Fruit fly (Drosophila melanogaster): ENCODE data around the gene bnb.
A peak's percentile ranks its signal among the peaks of the same experiment; 100 is the strongest.

bnb gene

dm6 chrX:18789353-18790210 is 7.9 kb downstream of the bnb start (continued):
- TF ChIP-seq crc (GFP tag; optimal IDR thresholded peaks at IDR 0.05) = peak; percentile 6
- peak; percentile 17 for TF ChIP-seq CG1647 (GFP tag; optimal IDR thresholded peaks at IDR 0.05)
- TF ChIP-seq CG17385 (GFP tag; optimal IDR thresholded peaks at IDR 0.05) = peak; percentile 62
- TF ChIP-seq Gug (GFP tag; IDR thresholded peaks at IDR 0.05) = peak; percentile 49; the same call in 1 of the 4 replicates
- TF ChIP-seq Bteb2 (GFP tag; optimal IDR thresholded peaks at IDR 0.05) = no peak
- no peak for TF ChIP-seq hbn (GFP tag; IDR thresholded peaks at IDR 0.05; ENCODE audit: partially characterized antibody)
- peak; percentile 45 for TF ChIP-seq Hr3 (GFP tag; optimal IDR thresholded peaks at IDR 0.05)
- TF ChIP-seq ERR (GFP tag; optimal IDR thresholded peaks at IDR 0.05) = peak; percentile 24
- TF ChIP-seq CG2712 (tag; optimal IDR thresholded peaks at IDR 0.05) = peak; percentile 57
- TF ChIP-seq trh (GFP tag; optimal IDR thresholded peaks at IDR 0.05) = peak; percentile 10
- peak; percentile 1 for TF ChIP-seq gro (GFP tag; optimal IDR thresholded peaks at IDR 0.05)
- no peak for TF ChIP-seq CG10462 (GFP tag; optimal IDR thresholded peaks at IDR 0.05)
- peak; percentile 56 for TF ChIP-seq HHEX (GFP tag; optimal IDR thresholded peaks at IDR 0.05)
- TF ChIP-seq klu (GFP tag; IDR thresholded peaks at IDR 0.05) = no peak
- no peak for TF ChIP-seq vfl (GFP tag; optimal IDR thresholded peaks at IDR 0.05)
- no peak for TF ChIP-seq CG8478 (optimal IDR thresholded peaks at IDR 0.05)
- TF ChIP-seq gt (GFP tag; IDR thresholded peaks at IDR 0.05) = no peak
- TF ChIP-seq CG6654 (GFP tag; optimal IDR thresholded peaks at IDR 0.05) = peak; percentile 23
- TF ChIP-seq prd (optimal IDR thresholded peaks at IDR 0.05) = no peak
- TF ChIP-seq prd (GFP tag; IDR thresholded peaks at IDR 0.05) = peak; percentile 34; the same call in 1 of the 3 replicates
- no peak for TF ChIP-seq trem (tag; optimal IDR thresholded peaks at IDR 0.05)
- peak; percentile 52 for TF ChIP-seq Antp (GFP tag; optimal IDR thresholded peaks at IDR 0.05)
- TF ChIP-seq Jarid2 (GFP tag; optimal IDR thresholded peaks at IDR 0.05) = peak; percentile 14
- peak; percentile 48; the same call in 1 of the 2 replicates for TF ChIP-seq Ptx1 (GFP tag; IDR thresholded peaks at IDR 0.05)
- TF ChIP-seq da (GFP tag; optimal IDR thresholded peaks at IDR 0.05) = no peak
- peak; percentile 52 for TF ChIP-seq Myb (GFP tag; optimal IDR thresholded peaks at IDR 0.05)
- TF ChIP-seq ind (GFP tag; optimal IDR thresholded peaks at IDR 0.05) = peak; percentile 46
- TF ChIP-seq CG17186 (GFP tag; optimal IDR thresholded peaks at IDR 0.05) = no peak
- peak; percentile 1 for TF ChIP-seq ATbp (GFP tag; optimal IDR thresholded peaks at IDR 0.05)
- TF ChIP-seq Ada2b (GFP tag; IDR thresholded peaks at IDR 0.05) = peak; percentile 17; the same call in 1 of the 2 replicates
- peak; percentile 43 for TF ChIP-seq unpg (GFP tag; optimal IDR thresholded peaks at IDR 0.05)
- TF ChIP-seq mam (GFP tag; optimal IDR thresholded peaks at IDR 0.05) = peak; percentile 34
- no peak for TF ChIP-seq CG8765 (GFP tag; IDR thresholded peaks at IDR 0.05)
- no peak for TF ChIP-seq tup (GFP tag; optimal IDR thresholded peaks at IDR 0.05)
- peak; percentile 87 for TF ChIP-seq CG17361 (GFP tag; IDR thresholded peaks at IDR 0.05)
- TF ChIP-seq CG7357 (GFP tag; IDR thresholded peaks at IDR 0.05) = peak; percentile 49; the same call in 1 of the 3 replicates
- peak; percentile 17 for TF ChIP-seq CG12219 (GFP tag; optimal IDR thresholded peaks at IDR 0.05)
- TF ChIP-seq fd96Cb (tag; optimal IDR thresholded peaks at IDR 0.05) = peak; percentile 36
- peak; percentile 38 for TF ChIP-seq zen (tag; optimal IDR thresholded peaks at IDR 0.05)
- TF ChIP-seq CG10431 (GFP tag; optimal IDR thresholded peaks at IDR 0.05) = no peak
- TF ChIP-seq kay (GFP tag; optimal IDR thresholded peaks at IDR 0.05) = peak; percentile 42
- peak; percentile 27 for TF ChIP-seq slou (GFP tag; optimal IDR thresholded peaks at IDR 0.05)
- TF ChIP-seq CG8281 (tag; optimal IDR thresholded peaks at IDR 0.05) = peak; percentile 27
- TF ChIP-seq toy (GFP tag; IDR thresholded peaks at IDR 0.05) = no peak
- TF ChIP-seq CG7928 (GFP tag; optimal IDR thresholded peaks at IDR 0.05) = peak; percentile 17
- TF ChIP-seq eyg (GFP tag; optimal IDR thresholded peaks at IDR 0.05) = no peak
- no peak for TF ChIP-seq CG14860 (GFP tag; IDR thresholded peaks at IDR 0.05; ENCODE audit: partially characterized antibody)
- TF ChIP-seq CG31224 (GFP tag; IDR thresholded peaks at IDR 0.05) = peak; percentile 12; the same call in 1 of the 2 replicates
- TF ChIP-seq Sox102F (GFP tag; optimal IDR thresholded peaks at IDR 0.05) = peak; percentile 48
- peak; percentile 96 for TF ChIP-seq CG15073 (GFP tag; optimal IDR thresholded peaks at IDR 0.05)
